Worm (Caenorhabditis elegans) whole organism, young adult: ENCODE results near the gene fipr-13.

ENCODE experiments used
- B0336.3 ChIP-seq: fragments of 200-800 bp; sonication (Bioruptor generic); IDR thresholded peaks from 2 replicates; pipeline ENCODE4 v1.3.6; 2022; ENCODE audit warnings: missing genetic modification characterization, missing compliant biosample characterization
- F33H1.4 ChIP-seq: fragments of 200-800 bp; sonication (Bioruptor generic); IDR thresholded peaks from 2 replicates; pipeline ENCODE4 v1.3.6; 2022; ENCODE audit warnings: missing genetic modification reagents, missing genetic modification characterization, missing compliant biosample characterization
- F49E8.2 ChIP-seq: sonication (generic microtip); optimal IDR thresholded peaks from 3 replicates; lab custom pipeline; 2017; ENCODE audit warnings: missing genetic modification characterization, mild to moderate bottlenecking, missing compliant biosample characterization, antibody characterized with exemption, moderate library complexity; ENCODE audit not compliant: insufficient read depth
- F52B5.7 ChIP-seq: sonication (generic microtip); optimal IDR thresholded peaks from 2 replicates; lab custom pipeline; 2016; ENCODE audit warnings: mild to moderate bottlenecking, missing genetic modification characterization, missing compliant biosample characterization
- F55B11.4 ChIP-seq: sonication (generic microtip); optimal IDR thresholded peaks from 2 replicates; lab custom pipeline; 2016; ENCODE audit warnings: missing compliant biosample characterization, missing genetic modification characterization, borderline replicate concordance; ENCODE audit not compliant: insufficient read depth
- K11D2.4 ChIP-seq: fragments of 200-800 bp; sonication (Bioruptor generic); IDR thresholded peaks from 2 replicates; pipeline ENCODE4 v1.3.6; 2022; ENCODE audit warnings: missing genetic modification reagents, missing genetic modification characterization, missing compliant biosample characterization
- Y53F4B.3 ChIP-seq: fragments of 200-800 bp; sonication (Bioruptor generic); IDR thresholded peaks from 2 replicates; pipeline ENCODE4 v1.3.6; 2022; ENCODE audit warnings: missing genetic modification reagents, missing genetic modification characterization, missing compliant biosample characterization
- Y56A3A.18 ChIP-seq: fragments of 200-800 bp; sonication (Bioruptor generic); IDR thresholded peaks from 2 replicates; pipeline ENCODE4 v1.3.6; 2022; ENCODE audit warnings: missing genetic modification reagents, missing genetic modification characterization, missing compliant biosample characterization
- atf-7 ChIP-seq: sonication (generic microtip); optimal IDR thresholded peaks from 2 replicates; lab custom pipeline; 2017; ENCODE audit warnings: mild to moderate bottlenecking, missing genetic modification characterization, missing compliant biosample characterization
- attf-3 ChIP-seq: fragments of 200-800 bp; sonication (Bioruptor generic); conservative IDR thresholded peaks from 2 replicates; pipeline ENCODE4 v1.3.6; 2022; ENCODE audit warnings: missing genetic modification reagents, missing genetic modification characterization, missing compliant biosample characterization
- attf-5 ChIP-seq: fragments of 200-800 bp; sonication (Bioruptor generic); optimal IDR thresholded peaks from 2 replicates; lab custom pipeline; 2018; ENCODE audit warnings: mild to moderate bottlenecking, missing genetic modification characterization, missing compliant biosample characterization
- bed-2 ChIP-seq: fragments of 200-800 bp; sonication (Bioruptor generic); IDR thresholded peaks from 2 replicates; pipeline ENCODE4 v1.3.6; 2022; ENCODE audit warnings: missing genetic modification reagents, missing genetic modification characterization, missing compliant biosample characterization
- cebp-1 ChIP-seq, 2 experiments: fragments of 200-800 bp in 1 of 2; sonication (Bioruptor generic) in 1 of 2; sonication (generic microtip) in 1 of 2; IDR thresholded peaks in 1 of 2; optimal IDR thresholded peaks in 1 of 2; 2 replicates each; pipeline versions ENCODE4 v1.3.6 to Lab custom; 2017 to 2022; ENCODE audit warnings: missing compliant biosample characterization in 2 of 2, missing genetic modification characterization in 2 of 2, mild to moderate bottlenecking in 1 of 2, missing genetic modification reagents in 1 of 2, moderate library complexity in 1 of 2
- ceh-27 ChIP-seq: fragments of 200-800 bp; sonication (Bioruptor generic); optimal IDR thresholded peaks from 2 replicates; lab custom pipeline; 2018; ENCODE audit warnings: mild to moderate bottlenecking, missing genetic modification characterization, moderate library complexity, missing compliant biosample characterization
- ceh-40 ChIP-seq: fragments of 200-800 bp; sonication (Bioruptor generic); IDR thresholded peaks from 2 replicates; pipeline ENCODE4 v1.3.6; 2022; ENCODE audit warnings: missing genetic modification characterization, missing compliant biosample characterization
- ceh-79 ChIP-seq: sonication (generic microtip); optimal IDR thresholded peaks from 2 replicates; lab custom pipeline; 2017; ENCODE audit warnings: mild to moderate bottlenecking, missing genetic modification characterization, missing compliant biosample characterization
- chd-7 ChIP-seq: sonication (generic microtip); optimal IDR thresholded peaks from 2 replicates; lab custom pipeline; 2016; ENCODE audit warnings: mild to moderate bottlenecking, missing genetic modification characterization, moderate library complexity, missing compliant biosample characterization
- die-1 ChIP-seq: sonication (generic microtip); optimal IDR thresholded peaks from 2 replicates; lab custom pipeline; 2016; ENCODE audit warnings: missing genotype, mild to moderate bottlenecking, missing genetic modification characterization, missing compliant biosample characterization
- dox-1 ChIP-seq: fragments of 200-800 bp; sonication (Bioruptor generic); IDR thresholded peaks from 2 replicates; pipeline ENCODE4 v1.3.6; 2022; ENCODE audit warnings: missing genetic modification reagents, missing genetic modification characterization, missing compliant biosample characterization
- egl-18 ChIP-seq: fragments of 200-800 bp; sonication (Bioruptor generic); IDR thresholded peaks from 2 replicates; pipeline ENCODE4 v1.3.6; 2022; ENCODE audit warnings: missing genetic modification reagents, missing genetic modification characterization, missing compliant biosample characterization
- egl-44 ChIP-seq: fragments of 200-800 bp; sonication (Bioruptor generic); IDR thresholded peaks from 2 replicates; pipeline ENCODE4 v1.3.6; 2022; ENCODE audit warnings: missing genetic modification reagents, missing genetic modification characterization, missing compliant biosample characterization
- egrh-3 ChIP-seq: fragments of 200-800 bp; sonication (Bioruptor generic); IDR thresholded peaks from 2 replicates; pipeline ENCODE4 v1.3.6; 2022; ENCODE audit warnings: missing genetic modification reagents, missing genetic modification characterization, missing compliant biosample characterization
- fkh-3 ChIP-seq: sonication (generic microtip); optimal IDR thresholded peaks from 2 replicates; lab custom pipeline; 2016; ENCODE audit warnings: mild to moderate bottlenecking, missing genetic modification characterization, missing compliant biosample characterization
- gei-17 ChIP-seq: fragments of 200-800 bp; sonication (Bioruptor generic); optimal IDR thresholded peaks from 2 replicates; lab custom pipeline; 2018; ENCODE audit warnings: mild to moderate bottlenecking, missing genetic modification characterization, missing compliant biosample characterization
- him-1 ChIP-seq: sonication (generic microtip); optimal IDR thresholded peaks from 2 replicates; lab custom pipeline; 2016; ENCODE audit warnings: missing genotype, missing genetic modification reagents, missing genetic modification characterization, missing compliant biosample characterization
- hlh-26 ChIP-seq: fragments of 200-800 bp; sonication (Bioruptor generic); conservative IDR thresholded peaks from 2 replicates; pipeline ENCODE4 v1.3.6; 2022; ENCODE audit warnings: missing genetic modification reagents, missing genetic modification characterization, missing compliant biosample characterization
- hmg-1.2 ChIP-seq: fragments of 200-800 bp; sonication (Bioruptor generic); IDR thresholded peaks from 2 replicates; pipeline ENCODE4 v1.3.6; 2022; ENCODE audit warnings: missing genetic modification reagents, missing genetic modification characterization, missing compliant biosample characterization
- let-607 ChIP-seq, 2 experiments: fragments of 200-800 bp in 1 of 2; sonication (Bioruptor generic) in 1 of 2; sonication (generic microtip) in 1 of 2; optimal IDR thresholded peaks; 2 replicates each; lab custom pipeline; 2016 to 2018; ENCODE audit warnings: mild to moderate bottlenecking in 2 of 2, missing compliant biosample characterization in 2 of 2, missing genetic modification characterization in 2 of 2, moderate library complexity in 2 of 2, missing genotype in 1 of 2
- lin-35 ChIP-seq, 3 experiments: fragments of 150-350 bp in 2 of 3; sonication (generic microtip) in 1 of 3; optimal IDR thresholded peaks; 2 replicates each; lab custom pipeline; 2014 to 2018; ENCODE audit warnings: missing biosample characterization in 3 of 3, missing genetic modification characterization in 3 of 3, missing genetic modification reagents in 3 of 3
- lin-40 ChIP-seq: sonication (generic microtip); optimal IDR thresholded peaks from 2 replicates; lab custom pipeline; 2016; ENCODE audit warnings: missing genetic modification characterization, mild to moderate bottlenecking, missing compliant biosample characterization, missing genotype, missing genetic modification reagents
- lir-1 ChIP-seq: fragments of 200-800 bp; sonication (Bioruptor generic); conservative IDR thresholded peaks from 2 replicates; pipeline ENCODE4 v1.3.6; 2022; ENCODE audit warnings: missing genetic modification reagents, missing genetic modification characterization, missing compliant biosample characterization
- madf-10 ChIP-seq: sonication (generic microtip); optimal IDR thresholded peaks from 2 replicates; lab custom pipeline; 2016; ENCODE audit warnings: mild to moderate bottlenecking, missing genetic modification characterization, missing compliant biosample characterization
- mcd-1 ChIP-seq: fragments of 200-800 bp; sonication (Bioruptor generic); IDR thresholded peaks from 2 replicates; pipeline ENCODE4 v1.3.6; 2022; ENCODE audit warnings: missing genetic modification reagents, missing genetic modification characterization, missing compliant biosample characterization
- mel-28 ChIP-seq: sonication (generic microtip); optimal IDR thresholded peaks from 2 replicates; lab custom pipeline; 2016; ENCODE audit warnings: borderline replicate concordance, mild to moderate bottlenecking, missing genetic modification characterization, missing compliant biosample characterization
- nhr-80 ChIP-seq: sonication (generic microtip); optimal IDR thresholded peaks from 2 replicates; lab custom pipeline; 2016; ENCODE audit warnings: missing genetic modification characterization, missing compliant biosample characterization
- pbrm-1 ChIP-seq: fragments of 200-800 bp; sonication (Bioruptor generic); IDR thresholded peaks from 2 replicates; pipeline ENCODE4 v1.3.6; 2022; ENCODE audit warnings: missing genetic modification reagents, missing genetic modification characterization, missing compliant biosample characterization
- sea-2 ChIP-seq: fragments of 200-800 bp; sonication (Bioruptor generic); IDR thresholded peaks from 2 replicates; pipeline ENCODE4 v1.3.6; 2022; ENCODE audit warnings: missing genetic modification characterization, missing compliant biosample characterization
- snpc-1.3 ChIP-seq: sonication (generic microtip); optimal IDR thresholded peaks from 2 replicates; lab custom pipeline; 2017; ENCODE audit warnings: missing genetic modification characterization, mild to moderate bottlenecking, missing compliant biosample characterization, antibody characterized with exemption, moderate library complexity, missing genotype, missing genetic modification reagents; ENCODE audit not compliant: insufficient read depth
- snpc-4 ChIP-seq, 5 experiments: fragments of 150-350 bp in 1 of 5; sonication (generic microtip) in 4 of 5; optimal IDR thresholded peaks; 2 replicates each; lab custom pipeline; 2014 to 2018; ENCODE audit warnings: missing genetic modification characterization in 5 of 5, missing biosample characterization in 3 of 5, antibody characterized with exemption in 2 of 5, mild to moderate bottlenecking in 2 of 5, missing compliant biosample characterization in 2 of 5, missing genotype in 2 of 5, moderate library complexity in 2 of 5, missing genetic modification reagents in 1 of 5
- tlf-1 ChIP-seq: fragments of 200-800 bp; sonication (Bioruptor generic); optimal IDR thresholded peaks from 2 replicates; lab custom pipeline; 2018; ENCODE audit warnings: mild to moderate bottlenecking, missing genetic modification characterization, missing compliant biosample characterization
- unc-62 ChIP-seq: fragments of 150-350 bp; optimal IDR thresholded peaks from 2 replicates; lab custom pipeline; 2014; ENCODE audit warnings: missing biosample characterization, missing genetic modification reagents, missing genetic modification characterization
- ztf-18 ChIP-seq: sonication (generic microtip); optimal IDR thresholded peaks from 2 replicates; lab custom pipeline; 2016; ENCODE audit warnings: missing genotype, mild to moderate bottlenecking, missing genetic modification characterization, missing compliant biosample characterization
- ztf-25 ChIP-seq: fragments of 200-800 bp; sonication (Bioruptor generic); IDR thresholded peaks from 2 replicates; pipeline ENCODE4 v1.3.6; 2022; ENCODE audit warnings: missing genetic modification reagents, missing genetic modification characterization, missing compliant biosample characterization
- ztf-26 ChIP-seq: sonication (generic microtip); optimal IDR thresholded peaks from 2 replicates; lab custom pipeline; 2017; ENCODE audit warnings: missing genetic modification characterization, missing compliant biosample characterization

Gene fipr-13

ce11 chrV:10039837-10040236 lies 24.5 kb upstream of the fipr-13 start (continued):
- TF ChIP-seq F55B11.4 (tag; lab: Kevin White, UChicago): no peak
- TF ChIP-seq madf-10: peak; percentile 47
- no peak for TF ChIP-seq egl-18 (GFP tag; lab: Robert Waterston, UW)
- TF ChIP-seq B0336.3 (GFP tag; lab: Robert Waterston, UW): peak; percentile 69
- peak; percentile 46 for TF ChIP-seq chd-7
- TF ChIP-seq atf-7 (tag; lab: Kevin White, UChicago): peak; percentile 38
- TF ChIP-seq him-1: no peak
- no peak for TF ChIP-seq F33H1.4 (GFP tag; lab: Robert Waterston, UW)
- TF ChIP-seq snpc-4 (GFP tag; optimal IDR thresholded peaks at IDR 0.05; lab: Kevin White, UChicago): no peak
- peak in 2 of 4 experiments; percentile 31 to 48 for TF ChIP-seq snpc-4 (tag; optimal IDR thresholded peaks at IDR 0.05; lab: Kevin White, UChicago)
- no peak for TF ChIP-seq ceh-79 (tag; lab: Kevin White, UChicago)
- TF ChIP-seq lin-40 (tag; lab: Kevin White, UChicago): peak; percentile 55
- TF ChIP-seq attf-5: peak; percentile 32
- TF ChIP-seq bed-2 (GFP tag; lab: Robert Waterston, UW): no peak
- TF ChIP-seq hlh-26 (GFP tag; lab: Robert Waterston, UW): no peak
- TF ChIP-seq ztf-25: no peak
- peak; percentile 36; the same call in 1 of the 2 replicates for TF ChIP-seq cebp-1 (GFP tag; IDR thresholded peaks at IDR 0.05; lab: Robert Waterston, UW)
- peak; percentile 71 for TF ChIP-seq cebp-1 (tag; optimal IDR thresholded peaks at IDR 0.05; lab: Kevin White, UChicago)
- TF ChIP-seq ztf-26 (tag; lab: Kevin White, UChicago): peak; percentile 54
- TF ChIP-seq sea-2: no peak
- no peak for TF ChIP-seq fkh-3 (tag; lab: Kevin White, UChicago)
- TF ChIP-seq ztf-18 (tag; lab: Kevin White, UChicago): peak; percentile 19
- no peak for TF ChIP-seq die-1 (tag; lab: Kevin White, UChicago)
- TF ChIP-seq egl-44 (GFP tag; lab: Robert Waterston, UW): 0 out of 2 replicates have a peak, but pooled peaks have one; percentile 44
- TF ChIP-seq nhr-80 (tag; lab: Kevin White, UChicago): peak; percentile 76
- TF ChIP-seq tlf-1 (GFP tag; lab: Kevin White, UChicago): no peak
- peak; percentile 59 for TF ChIP-seq mcd-1 (GFP tag; lab: Robert Waterston, UW)
- peak; percentile 82 for TF ChIP-seq Y56A3A.18 (GFP tag; lab: Robert Waterston, UW)
- TF ChIP-seq unc-62 (GFP tag; lab: Kevin White, UChicago): no peak
- TF ChIP-seq mel-28 (tag; lab: Kevin White, UChicago): no peak
- TF ChIP-seq ceh-40 (GFP tag; lab: Robert Waterston, UW): no peak
- TF ChIP-seq egrh-3 (GFP tag; lab: Robert Waterston, UW): peak; percentile 48
- TF ChIP-seq let-607 (tag; optimal IDR thresholded peaks at IDR 0.05; lab: Kevin White, UChicago): peak in 1 of 2 experiments; percentile 27
- TF ChIP-seq Y53F4B.3 (GFP tag; lab: Robert Waterston, UW): no peak
- no peak for TF ChIP-seq snpc-1.3 (tag; lab: Kevin White, UChicago)
- TF ChIP-seq F49E8.2 (tag; lab: Kevin White, UChicago): no peak
- 0 out of 2 replicates have a peak, but pooled peaks have one; percentile 36 for TF ChIP-seq pbrm-1 (GFP tag; lab: Robert Waterston, UW)
- peak; percentile 22 for TF ChIP-seq gei-17 (GFP tag; lab: Kevin White, UChicago)
- peak; percentile 83 for TF ChIP-seq hmg-1.2 (GFP tag; lab: Robert Waterston, UW)
- peak in 1 of 3 experiments; percentile 28 for TF ChIP-seq lin-35 (GFP tag; optimal IDR thresholded peaks at IDR 0.05; lab: Kevin White, UChicago)
- TF ChIP-seq F52B5.7 (tag; lab: Kevin White, UChicago): no peak
- 0 out of 2 replicates have a peak, but pooled peaks have one; percentile 22 for TF ChIP-seq attf-3 (GFP tag; lab: Robert Waterston, UW)
- 0 out of 2 replicates have a peak, but pooled peaks have one; percentile 33 for TF ChIP-seq K11D2.4 (GFP tag; lab: Robert Waterston, UW)
- peak; percentile 48 for TF ChIP-seq ceh-27 (GFP tag; lab: Kevin White, UChicago)
- peak; percentile 69 for TF ChIP-seq dox-1 (GFP tag; lab: Robert Waterston, UW)
- peak; percentile 68 for TF ChIP-seq lir-1 (GFP tag; lab: Robert Waterston, UW)
- TF ChIP-seq, all 124 proteins: peak for 34
